Worm (Caenorhabditis elegans): Measurements from ENCODE around the gene C09E9.1.

Gene C09E9.1

ce11 chrIV:1266138-1266537, 8.5 kb upstream of the C09E9.1 start:
- TF ChIP-seq B0310.2 (tag; optimal IDR thresholded peaks at IDR 0.05) = no peak
- TF ChIP-seq pes-1 (GFP tag; IDR thresholded peaks at IDR 0.05) = no peak
- TF ChIP-seq scrt-1 (GFP tag; IDR thresholded peaks at IDR 0.05) = no peak
- TF ChIP-seq tbx-11 (GFP tag; IDR thresholded peaks at IDR 0.05) = no peak
- no peak for TF ChIP-seq hnd-1 (tag; optimal IDR thresholded peaks at IDR 0.05)
- TF ChIP-seq hmg-4 (GFP tag; optimal IDR thresholded peaks at IDR 0.05) = no peak
- TF ChIP-seq tra-4 (tag; optimal IDR thresholded peaks at IDR 0.05) = no peak
- TF ChIP-seq aly-1 (tag; optimal IDR thresholded peaks at IDR 0.05) = no peak
- no peak for TF ChIP-seq ama-1 (optimal IDR thresholded peaks at IDR 0.05)
- TF ChIP-seq F13C5.2 (tag; optimal IDR thresholded peaks at IDR 0.05) = no peak
- no peak for TF ChIP-seq ets-7 (tag; optimal IDR thresholded peaks at IDR 0.05)
- no peak for TF ChIP-seq ceh-13 (GFP tag; optimal IDR thresholded peaks at IDR 0.05)
- no peak for TF ChIP-seq sea-1 (GFP tag; conservative IDR thresholded peaks at IDR 0.05)
- no peak for TF ChIP-seq tbx-37 (GFP tag; conservative IDR thresholded peaks at IDR 0.05)

ce11 chrIV:1266724-1267123, 7.9 kb upstream of the C09E9.1 start, which contains the start of gene clec-170:
TSS of gene clec-170 (plus strand) at chrIV:1266866.
- TF ChIP-seq flt-1 (GFP tag; IDR thresholded peaks at IDR 0.05) (no peak), sea-1 (GFP tag; conservative IDR thresholded peaks at IDR 0.05) (no peak), tra-4 (tag; optimal IDR thresholded peaks at IDR 0.05) (no peak), tbx-37 (GFP tag; conservative IDR thresholded peaks at IDR 0.05) (no peak), tbx-11 (GFP tag; IDR thresholded peaks at IDR 0.05) (no peak), pes-1 (GFP tag; IDR thresholded peaks at IDR 0.05) (no peak), B0310.2 (tag; optimal IDR thresholded peaks at IDR 0.05) (no peak), ets-7 (tag; optimal IDR thresholded peaks at IDR 0.05) (no peak), ceh-13 (GFP tag; optimal IDR thresholded peaks at IDR 0.05) (no peak), aly-1 (tag; optimal IDR thresholded peaks at IDR 0.05) (no peak), hmg-4 (GFP tag; optimal IDR thresholded peaks at IDR 0.05) (no peak), F13C5.2 (tag; optimal IDR thresholded peaks at IDR 0.05) (no peak), hnd-1 (tag; optimal IDR thresholded peaks at IDR 0.05) (no peak)

ce11 chrIV:1275910-1276309, 1.2 kb downstream of the C09E9.1 start:
- no peak for TF ChIP-seq ceh-13 (GFP tag; optimal IDR thresholded peaks at IDR 0.05)
- TF ChIP-seq hmbx-1 (tag; optimal IDR thresholded peaks at IDR 0.05) = no peak
- no peak for TF ChIP-seq aly-1 (tag; optimal IDR thresholded peaks at IDR 0.05)
- TF ChIP-seq F13C5.2 (tag; optimal IDR thresholded peaks at IDR 0.05) = no peak
- no peak for TF ChIP-seq tbx-37 (GFP tag; conservative IDR thresholded peaks at IDR 0.05)
- TF ChIP-seq ceh-36 (tag; optimal IDR thresholded peaks at IDR 0.05) = no peak
- TF ChIP-seq ama-1 (optimal IDR thresholded peaks at IDR 0.05) = no peak
- no peak for TF ChIP-seq B0310.2 (tag; optimal IDR thresholded peaks at IDR 0.05)

- TF ChIP-seq hmbx-1 (tag; optimal IDR thresholded peaks at IDR 0.05) (no peak), sea-1 (GFP tag; conservative IDR thresholded peaks at IDR 0.05) (no peak), ets-7 (tag; optimal IDR thresholded peaks at IDR 0.05) (no peak), pes-1 (GFP tag; IDR thresholded peaks at IDR 0.05) (no peak), ceh-13 (GFP tag; optimal IDR thresholded peaks at IDR 0.05) (no peak)
Measured at ce11 chrIV:1277067-1277466, 2.4 kb downstream of the C09E9.1 start.

ce11 chrIV:1278945-1279344, 4.3 kb downstream of the C09E9.1 start:
- TF ChIP-seq pes-1 (GFP tag; IDR thresholded peaks at IDR 0.05) = no peak
- peak; percentile 8 for TF ChIP-seq hmg-4 (GFP tag; optimal IDR thresholded peaks at IDR 0.05)

ce11 chrIV:1284877-1285276, 10.2 kb downstream of the C09E9.1 start:
- TF ChIP-seq ceh-36 (tag; optimal IDR thresholded peaks at IDR 0.05) (no peak), tbx-11 (GFP tag; IDR thresholded peaks at IDR 0.05) (no peak), aly-1 (tag; optimal IDR thresholded peaks at IDR 0.05) (no peak), F13C5.2 (tag; optimal IDR thresholded peaks at IDR 0.05) (no peak), ama-1 (optimal IDR thresholded peaks at IDR 0.05) (no peak), tra-4 (tag; optimal IDR thresholded peaks at IDR 0.05) (no peak), tbx-37 (GFP tag; conservative IDR thresholded peaks at IDR 0.05) (no peak), hnd-1 (tag; optimal IDR thresholded peaks at IDR 0.05) (no peak), pes-1 (GFP tag; IDR thresholded peaks at IDR 0.05) (no peak), hmbx-1 (tag; optimal IDR thresholded peaks at IDR 0.05) (no peak), hmg-4 (GFP tag; optimal IDR thresholded peaks at IDR 0.05) (no peak), sea-1 (GFP tag; conservative IDR thresholded peaks at IDR 0.05) (no peak), B0310.2 (tag; optimal IDR thresholded peaks at IDR 0.05) (no peak), scrt-1 (GFP tag; IDR thresholded peaks at IDR 0.05) (no peak), flt-1 (GFP tag; IDR thresholded peaks at IDR 0.05) (no peak), ets-7 (tag; optimal IDR thresholded peaks at IDR 0.05) (no peak), ceh-13 (GFP tag; optimal IDR thresholded peaks at IDR 0.05) (no peak)

- TF ChIP-seq pes-1 (GFP tag; IDR thresholded peaks at IDR 0.05) (no peak), aly-1 (tag; optimal IDR thresholded peaks at IDR 0.05) (no peak), hmbx-1 (tag; optimal IDR thresholded peaks at IDR 0.05) (no peak), sea-1 (GFP tag; conservative IDR thresholded peaks at IDR 0.05) (no peak), ama-1 (optimal IDR thresholded peaks at IDR 0.05) (no peak), tbx-37 (GFP tag; conservative IDR thresholded peaks at IDR 0.05) (no peak), scrt-1 (GFP tag; IDR thresholded peaks at IDR 0.05) (no peak), tbx-11 (GFP tag; IDR thresholded peaks at IDR 0.05) (no peak), ets-7 (tag; optimal IDR thresholded peaks at IDR 0.05) (no peak)
Measured at ce11 chrIV:1286549-1286948, 11.9 kb downstream of the C09E9.1 start.

- TF ChIP-seq tbx-11 (GFP tag; IDR thresholded peaks at IDR 0.05) = no peak
- TF ChIP-seq pes-1 (GFP tag; IDR thresholded peaks at IDR 0.05) = no peak
- no peak for TF ChIP-seq ama-1 (optimal IDR thresholded peaks at IDR 0.05)
- no peak for TF ChIP-seq flt-1 (GFP tag; IDR thresholded peaks at IDR 0.05)
- no peak for TF ChIP-seq ets-7 (tag; optimal IDR thresholded peaks at IDR 0.05)
- TF ChIP-seq B0310.2 (tag; optimal IDR thresholded peaks at IDR 0.05) = no peak
- no peak for TF ChIP-seq tra-4 (tag; optimal IDR thresholded peaks at IDR 0.05)
- TF ChIP-seq ceh-13 (GFP tag; optimal IDR thresholded peaks at IDR 0.05) = no peak
- no peak for TF ChIP-seq F13C5.2 (tag; optimal IDR thresholded peaks at IDR 0.05)
- no peak for TF ChIP-seq sea-1 (GFP tag; conservative IDR thresholded peaks at IDR 0.05)
Measured at ce11 chrIV:1289327-1289726, 14.7 kb downstream of the C09E9.1 start, which contains the start of gene plst-1. TSS of gene plst-1 (plus strand) at chrIV:1289627.

Data from whole organism, early embryonic.